Fruit fly (Drosophila melanogaster) whole organism, prepupa: ENCODE measurements around the gene Acsf3.

Experiments
- Blimp-1 ChIP-seq: fragments of 200-800 bp; sonication (Bioruptor generic); optimal IDR thresholded peaks from 3 replicates; lab custom pipeline; 2017; ENCODE audit warnings: missing biosample characterization, missing genetic modification characterization, mild to moderate bottlenecking, moderate library complexity, missing genetic modification reagents
- CG10631 ChIP-seq: fragments of 200-800 bp; sonication (Bioruptor generic); optimal IDR thresholded peaks from 2 replicates; lab custom pipeline; 2016; ENCODE audit warnings: missing biosample characterization, missing genetic modification characterization
- CG10669 ChIP-seq: fragments of 200-800 bp; sonication (Bioruptor generic); optimal IDR thresholded peaks from 3 replicates; lab custom pipeline; 2018; ENCODE audit warnings: missing biosample characterization, mild to moderate bottlenecking, missing genetic modification characterization, moderate library complexity
- CG15336 ChIP-seq: fragments of 200-800 bp; sonication (Bioruptor generic); IDR thresholded peaks from 2 replicates; pipeline ENCODE4 v1.3.6; 2022; ENCODE audit warnings: missing biosample characterization, missing genetic modification characterization
- CG3032 ChIP-seq: fragments of 200-800 bp; optimal IDR thresholded peaks from 2 replicates; lab custom pipeline; 2019; ENCODE audit warnings: missing biosample characterization, mild to moderate bottlenecking, missing genetic modification characterization, moderate library complexity
- CG31627 ChIP-seq: fragments of 200-800 bp; sonication (Bioruptor generic); optimal IDR thresholded peaks from 3 replicates; lab custom pipeline; 2016; ENCODE audit warnings: missing biosample characterization, missing genetic modification characterization
- CG32006 ChIP-seq: fragments of 200-800 bp; sonication (Bioruptor generic); optimal IDR thresholded peaks from 3 replicates; lab custom pipeline; 2017; ENCODE audit warnings: missing biosample characterization, mild to moderate bottlenecking, missing genetic modification characterization
- CG34406 ChIP-seq: fragments of 200-800 bp; sonication (Bioruptor generic); optimal IDR thresholded peaks from 3 replicates; lab custom pipeline; 2016; ENCODE audit warnings: missing biosample characterization, missing genetic modification characterization
- CG3919 ChIP-seq: fragments of 200-800 bp; sonication (Bioruptor generic); optimal IDR thresholded peaks from 3 replicates; lab custom pipeline; 2016; ENCODE audit warnings: missing biosample characterization, missing genetic modification characterization
- CG4318 ChIP-seq: fragments of 200-800 bp; sonication (Bioruptor generic); optimal IDR thresholded peaks from 3 replicates; lab custom pipeline; 2017; ENCODE audit warnings: missing biosample characterization, mild to moderate bottlenecking, missing genetic modification characterization
- CG6163 ChIP-seq: fragments of 200-800 bp; sonication (Bioruptor generic); IDR thresholded peaks from 3 replicates; pipeline ENCODE4 v1.3.6; 2022; ENCODE audit warnings: missing biosample characterization, missing genetic modification characterization
- CG6792 ChIP-seq: fragments of 200-800 bp; sonication (Bioruptor generic); optimal IDR thresholded peaks from 3 replicates; lab custom pipeline; 2016; ENCODE audit warnings: missing biosample characterization, missing genetic modification characterization
- CG6808 ChIP-seq: fragments of 200-800 bp; sonication (Bioruptor generic); optimal IDR thresholded peaks from 3 replicates; lab custom pipeline; 2017; ENCODE audit warnings: missing biosample characterization, missing genetic modification characterization, mild to moderate bottlenecking, moderate library complexity, missing genetic modification reagents
- CG7368 ChIP-seq: fragments of 200-800 bp; sonication (Bioruptor generic); optimal IDR thresholded peaks from 3 replicates; lab custom pipeline; 2016; ENCODE audit warnings: missing biosample characterization, missing genetic modification characterization
- CG8319 ChIP-seq: fragments of 200-800 bp; sonication (Bioruptor generic); optimal IDR thresholded peaks from 3 replicates; lab custom pipeline; 2016; ENCODE audit warnings: missing biosample characterization, missing genetic modification characterization
- CG8632 ChIP-seq: fragments of 200-800 bp; sonication (Bioruptor generic); optimal IDR thresholded peaks from 3 replicates; lab custom pipeline; 2016; ENCODE audit warnings: missing biosample characterization, missing genetic modification characterization
- CG9139 ChIP-seq: fragments of 200-800 bp; sonication (Bioruptor generic); optimal IDR thresholded peaks from 3 replicates; lab custom pipeline; 2017; ENCODE audit warnings: missing biosample characterization, mild to moderate bottlenecking, missing genetic modification characterization
- Eip75B ChIP-seq: fragments of 200-800 bp; sonication (Bioruptor generic); optimal IDR thresholded peaks from 3 replicates; lab custom pipeline; 2016; ENCODE audit warnings: missing biosample characterization, missing genetic modification characterization
- Eip78C ChIP-seq: fragments of 200-800 bp; sonication (Bioruptor generic); peaks from one replicate; lab custom pipeline; 2016; ENCODE audit warnings: missing biosample characterization, missing genetic modification characterization
- Ets21C ChIP-seq: fragments of 200-800 bp; sonication (Bioruptor generic); optimal IDR thresholded peaks from 3 replicates; lab custom pipeline; 2016; ENCODE audit warnings: missing biosample characterization, missing genetic modification characterization
- Ets96B ChIP-seq: fragments of 200-800 bp; optimal IDR thresholded peaks from 2 replicates; lab custom pipeline; 2019; ENCODE audit warnings: missing biosample characterization, mild to moderate bottlenecking, missing genetic modification characterization, moderate library complexity
- Gug ChIP-seq: fragments of 200-800 bp; sonication (Bioruptor generic); IDR thresholded peaks from 2 replicates; pipeline ENCODE4 v1.3.6; 2022; ENCODE audit warnings: missing biosample characterization, missing genetic modification characterization
- Hr39 ChIP-seq: fragments of 200-800 bp; sonication (Bioruptor generic); optimal IDR thresholded peaks from 2 replicates; lab custom pipeline; 2016; ENCODE audit warnings: missing biosample characterization, missing genetic modification characterization
- Hr4 ChIP-seq: fragments of 200-800 bp; sonication (Bioruptor generic); optimal IDR thresholded peaks from 3 replicates; lab custom pipeline; 2016; ENCODE audit warnings: missing biosample characterization, missing genetic modification characterization
- Lpt ChIP-seq: fragments of 200-800 bp; sonication (Bioruptor generic); optimal IDR thresholded peaks from 3 replicates; lab custom pipeline; 2016; ENCODE audit warnings: missing biosample characterization, missing genetic modification characterization
- Met ChIP-seq: fragments of 200-800 bp; sonication (Bioruptor generic); optimal IDR thresholded peaks from 3 replicates; lab custom pipeline; 2016; ENCODE audit warnings: missing biosample characterization, missing genetic modification characterization
- Sox15 ChIP-seq: fragments of 200-800 bp; sonication (Bioruptor generic); optimal IDR thresholded peaks from 3 replicates; lab custom pipeline; 2016; ENCODE audit warnings: missing biosample characterization, missing genetic modification characterization
- acj6 ChIP-seq: fragments of 200-800 bp; sonication (Bioruptor generic); optimal IDR thresholded peaks from 3 replicates; lab custom pipeline; 2016; ENCODE audit warnings: missing biosample characterization, missing genetic modification characterization
- cyc ChIP-seq: fragments of 200-800 bp; sonication (Bioruptor generic); optimal IDR thresholded peaks from 3 replicates; lab custom pipeline; 2016; ENCODE audit warnings: missing biosample characterization, missing genetic modification characterization
- dac ChIP-seq: fragments of 200-800 bp; sonication (Bioruptor generic); optimal IDR thresholded peaks from 2 replicates; lab custom pipeline; 2017; ENCODE audit warnings: missing biosample characterization, mild to moderate bottlenecking, missing genetic modification characterization
- dsx ChIP-seq: fragments of 200-800 bp; optimal IDR thresholded peaks from 3 replicates; lab custom pipeline; 2019; ENCODE audit warnings: missing biosample characterization, mild to moderate bottlenecking, missing genetic modification characterization, moderate library complexity; ENCODE audit not compliant: poor library complexity, severe bottlenecking
- eg ChIP-seq: fragments of 200-800 bp; sonication (Bioruptor generic); IDR thresholded peaks from 3 replicates; pipeline ENCODE4 v1.3.6; 2022; ENCODE audit warnings: missing biosample characterization, missing genetic modification characterization
- esn ChIP-seq: fragments of 200-800 bp; sonication (Bioruptor generic); optimal IDR thresholded peaks from 2 replicates; lab custom pipeline; 2016; ENCODE audit warnings: missing biosample characterization, mild to moderate bottlenecking, missing genetic modification characterization, moderate library complexity
- fd59A ChIP-seq: fragments of 200-800 bp; sonication (Bioruptor generic); optimal IDR thresholded peaks from 2 replicates; lab custom pipeline; 2017; ENCODE audit warnings: missing biosample characterization, mild to moderate bottlenecking, missing genetic modification characterization, missing genetic modification reagents
- fd85E ChIP-seq: fragments of 200-800 bp; sonication (Bioruptor generic); optimal IDR thresholded peaks from 3 replicates; lab custom pipeline; 2016; ENCODE audit warnings: missing biosample characterization, missing genetic modification characterization
- fkh ChIP-seq: fragments of 200-800 bp; sonication (Bioruptor generic); optimal IDR thresholded peaks from 3 replicates; lab custom pipeline; 2017; ENCODE audit warnings: missing biosample characterization, mild to moderate bottlenecking, missing genetic modification characterization, moderate library complexity
- lz ChIP-seq: fragments of 200-800 bp; sonication (Bioruptor generic); optimal IDR thresholded peaks from 3 replicates; lab custom pipeline; 2016; ENCODE audit warnings: missing biosample characterization, missing genetic modification characterization
- net ChIP-seq: fragments of 200-800 bp; sonication (Bioruptor generic); optimal IDR thresholded peaks from 3 replicates; lab custom pipeline; 2016; ENCODE audit warnings: missing biosample characterization, missing genetic modification characterization
- pdm3 ChIP-seq: fragments of 200-800 bp; sonication (Bioruptor generic); optimal IDR thresholded peaks from 3 replicates; lab custom pipeline; 2016; ENCODE audit warnings: missing biosample characterization, missing genetic modification characterization
- salr ChIP-seq, 2 experiments: fragments of 200-800 bp; sonication (Bioruptor generic); optimal IDR thresholded peaks; 3 replicates each; lab custom pipeline; 2016 to 2018; ENCODE audit warnings: missing biosample characterization in 2 of 2, missing genetic modification characterization in 2 of 2, mild to moderate bottlenecking in 1 of 2
- spab ChIP-seq: fragments of 200-800 bp; sonication (Bioruptor generic); optimal IDR thresholded peaks from 2 replicates; lab custom pipeline; 2017; ENCODE audit warnings: missing biosample characterization, mild to moderate bottlenecking, missing genetic modification characterization, missing genetic modification reagents
- ss ChIP-seq, 2 experiments: fragments of 200-800 bp; sonication (Bioruptor generic); optimal IDR thresholded peaks; 2 replicates in 1 of 2; 3 replicates in 1 of 2; lab custom pipeline; 2017 to 2018; ENCODE audit warnings: mild to moderate bottlenecking in 2 of 2, missing biosample characterization in 2 of 2, missing genetic modification characterization in 2 of 2, moderate library complexity in 1 of 2
- svp ChIP-seq: fragments of 200-800 bp; sonication (Bioruptor generic); peaks from one replicate; lab custom pipeline; 2016; ENCODE audit warnings: missing biosample characterization, missing genetic modification characterization
- topi ChIP-seq: fragments of 200-800 bp; sonication (Bioruptor generic); optimal IDR thresholded peaks from 3 replicates; lab custom pipeline; 2016; ENCODE audit warnings: missing biosample characterization, missing genetic modification characterization
- vri ChIP-seq: fragments of 200-800 bp; sonication (Bioruptor generic); optimal IDR thresholded peaks from 3 replicates; lab custom pipeline; 2016; ENCODE audit warnings: missing biosample characterization, mild to moderate bottlenecking, missing genetic modification characterization

Acsf3 gene

dm6 chrX:7302329-7302728 lies 26.5 kb upstream of the Acsf3 start (continued):
- TF ChIP-seq Hr39 (peak; percentile 97), esn (GFP tag; lab: Kevin White, UChicago) (peak; percentile 96), spab (GFP tag; lab: Kevin White, UChicago) (peak; percentile 93), lz (GFP tag; lab: Kevin White, UChicago) (peak; percentile 95), fd59A (peak; percentile 95), Ets96B (tag; lab: Kevin White, UChicago) (peak; percentile 90), CG3032 (peak; percentile 92), CG6808 (GFP tag; lab: Kevin White, UChicago) (peak; percentile 93), Sox15 (GFP tag; lab: Kevin White, UChicago) (peak; percentile 93), CG8319 (peak; percentile 90), CG9139 (GFP tag; lab: Kevin White, UChicago) (peak; percentile 92), CG7368 (GFP tag; lab: Kevin White, UChicago) (peak; percentile 91), acj6 (GFP tag; lab: Kevin White, UChicago) (peak; percentile 95), CG8632 (GFP tag; lab: Kevin White, UChicago) (peak; percentile 92), topi (GFP tag; lab: Kevin White, UChicago) (peak; percentile 95), Ets21C (GFP tag; lab: Kevin White, UChicago) (peak; percentile 93), Lpt (GFP tag; lab: Kevin White, UChicago) (peak; percentile 82)

dm6 chrX:7303848-7304427 lies 24.9 kb upstream of the Acsf3 start:
- TF ChIP-seq CG6808 (GFP tag; lab: Kevin White, UChicago) = peak; percentile 19
- TF ChIP-seq fd85E = no peak
- TF ChIP-seq Eip78C (GFP tag; lab: Kevin White, UChicago) = peak; percentile 50
- no peak for TF ChIP-seq Met
- TF ChIP-seq fkh = peak; percentile 62
- peak; percentile 42 for TF ChIP-seq vri (GFP tag; lab: Kevin White, UChicago)
- peak in 1 of 2 experiments; percentile 9 for TF ChIP-seq ss (GFP tag; optimal IDR thresholded peaks at IDR 0.05; lab: Kevin White, UChicago)
- no peak for TF ChIP-seq CG34406 (GFP tag; lab: Kevin White, UChicago)
- TF ChIP-seq svp (GFP tag; lab: Kevin White, UChicago) = peak; percentile 98
- no peak for TF ChIP-seq CG9139 (GFP tag; lab: Kevin White, UChicago)

dm6 chrX:7304798-7305447 lies 23.9 kb upstream of the Acsf3 start:
- TF ChIP-seq CG6808 (GFP tag; lab: Kevin White, UChicago) (peak; percentile 68), acj6 (GFP tag; lab: Kevin White, UChicago) (no peak), Hr39 (no peak), esn (GFP tag; lab: Kevin White, UChicago) (peak; percentile 35), CG15336 (GFP tag; lab: Robert Waterston, UW) (no peak), Blimp-1 (GFP tag; lab: Kevin White, UChicago) (no peak), dsx (GFP tag; lab: Kevin White, UChicago) (peak; percentile 65), pdm3 (no peak), dac (GFP tag; lab: Kevin White, UChicago) (no peak), Eip78C (GFP tag; lab: Kevin White, UChicago) (peak; percentile 37), fkh (no peak), CG31627 (no peak), CG4318 (GFP tag; lab: Kevin White, UChicago) (no peak), eg (no peak), CG8632 (GFP tag; lab: Kevin White, UChicago) (no peak), net (GFP tag; lab: Kevin White, UChicago) (no peak), CG10631 (no peak), salr (GFP tag; optimal IDR thresholded peaks at IDR 0.05; lab: Kevin White, UChicago) (no peak), Eip75B (GFP tag; lab: Kevin White, UChicago) (no peak), ss (GFP tag; optimal IDR thresholded peaks at IDR 0.05; lab: Kevin White, UChicago) (peak; percentile 77 to 80), CG32006 (GFP tag; lab: Kevin White, UChicago) (no peak), CG8319 (no peak), cyc (no peak), CG6792 (no peak), Ets96B (tag; lab: Kevin White, UChicago) (peak; percentile 22), CG3919 (GFP tag; lab: Kevin White, UChicago) (no peak), CG10669 (GFP tag; lab: Kevin White, UChicago) (peak; percentile 42), Lpt (GFP tag; lab: Kevin White, UChicago) (no peak), vri (GFP tag; lab: Kevin White, UChicago) (peak; percentile 47), CG6163 (GFP tag; lab: Robert Waterston, UW) (peak; percentile 73; the same call in 2 of the 3 replicates), Hr4 (GFP tag; lab: Kevin White, UChicago) (no peak), Gug (GFP tag; lab: Robert Waterston, UW) (no peak)
